Worm (Caenorhabditis elegans) whole organism, late embryonic: ENCODE results near the gene fbxc-29.

ENCODE experiments used
- K02D7.2 ChIP-seq: sonication (generic microtip); optimal IDR thresholded peaks from 2 replicates; lab custom pipeline; 2017; ENCODE audit warnings: mild to moderate bottlenecking, missing genetic modification characterization, missing compliant biosample characterization
- Y22D7AL.16 ChIP-seq: sonication (generic microtip); optimal IDR thresholded peaks from 2 replicates; lab custom pipeline; 2016; ENCODE audit warnings: missing genetic modification characterization, missing compliant biosample characterization
- ama-1 ChIP-seq: fragments of 150-350 bp; optimal IDR thresholded peaks from 2 replicates; lab custom pipeline; 2014
- ceh-18 ChIP-seq: sonication (generic microtip); optimal IDR thresholded peaks from 2 replicates; lab custom pipeline; 2016; ENCODE audit warnings: missing genetic modification characterization, missing compliant biosample characterization
- ceh-30 ChIP-seq: fragments of 150-350 bp; optimal IDR thresholded peaks from 2 replicates; lab custom pipeline; 2014; ENCODE audit warnings: missing biosample characterization, missing genetic modification characterization
- ceh-34 ChIP-seq: sonication (generic microtip); optimal IDR thresholded peaks from 2 replicates; lab custom pipeline; 2016; ENCODE audit warnings: mild to moderate bottlenecking, missing genetic modification characterization, missing compliant biosample characterization
- ceh-45 ChIP-seq: fragments of 200-800 bp; sonication (Bioruptor generic); IDR thresholded peaks from 2 replicates; pipeline ENCODE4 v1.3.6; 2022; ENCODE audit warnings: missing genetic modification reagents, missing genetic modification characterization, missing compliant biosample characterization
- ceh-9 ChIP-seq: sonication (generic microtip); optimal IDR thresholded peaks from 2 replicates; lab custom pipeline; 2016; ENCODE audit warnings: mild to moderate bottlenecking, missing genetic modification characterization, inconsistent platforms, missing compliant biosample characterization
- dve-1 ChIP-seq: sonication (generic microtip); optimal IDR thresholded peaks from 2 replicates; lab custom pipeline; 2017; ENCODE audit warnings: antibody characterized with exemption, mild to moderate bottlenecking, missing genetic modification characterization, missing compliant biosample characterization
- elt-2 ChIP-seq: sonication (generic microtip); optimal IDR thresholded peaks from 2 replicates; lab custom pipeline; 2016; ENCODE audit warnings: missing genetic modification reagents, missing genetic modification characterization, missing compliant biosample characterization
- elt-4 ChIP-seq: sonication (generic microtip); optimal IDR thresholded peaks from 2 replicates; lab custom pipeline; 2016; ENCODE audit warnings: missing genetic modification characterization, missing compliant biosample characterization
- fax-1 ChIP-seq: sonication (generic microtip); optimal IDR thresholded peaks from 2 replicates; lab custom pipeline; 2016; ENCODE audit warnings: missing genotype, missing genetic modification characterization, missing compliant biosample characterization
- fkh-10 ChIP-seq: fragments of 150-350 bp; optimal IDR thresholded peaks from 2 replicates; lab custom pipeline; 2014; ENCODE audit warnings: missing biosample characterization, missing genetic modification reagents, missing genetic modification characterization
- fkh-6 ChIP-seq: sonication (generic microtip); optimal IDR thresholded peaks from 2 replicates; lab custom pipeline; 2016; ENCODE audit warnings: missing genetic modification characterization, missing compliant biosample characterization
- gmeb-2 ChIP-seq: sonication (generic microtip); optimal IDR thresholded peaks from 2 replicates; lab custom pipeline; 2016; ENCODE audit warnings: missing genetic modification characterization, inconsistent platforms, missing compliant biosample characterization
- hlh-13 ChIP-seq: fragments of 200-800 bp; sonication (Bioruptor generic); optimal IDR thresholded peaks from 2 replicates; lab custom pipeline; 2018; ENCODE audit warnings: mild to moderate bottlenecking, missing genetic modification characterization, missing compliant biosample characterization
- hlh-15 ChIP-seq: sonication (generic microtip); optimal IDR thresholded peaks from 2 replicates; lab custom pipeline; 2016; ENCODE audit warnings: missing genetic modification characterization, missing compliant biosample characterization
- hlh-6 ChIP-seq: sonication (generic microtip); optimal IDR thresholded peaks from 2 replicates; lab custom pipeline; 2016; ENCODE audit warnings: missing genotype, missing genetic modification characterization, missing compliant biosample characterization
- hlh-8 ChIP-seq: sonication (generic microtip); optimal IDR thresholded peaks from 2 replicates; lab custom pipeline; 2016; ENCODE audit warnings: missing genotype, missing genetic modification characterization, missing compliant biosample characterization
- nfya-1 ChIP-seq: sonication (generic microtip); optimal IDR thresholded peaks from 2 replicates; lab custom pipeline; 2017; ENCODE audit warnings: missing genetic modification characterization, mild to moderate bottlenecking, missing compliant biosample characterization, antibody characterized with exemption, moderate library complexity
- odd-2 ChIP-seq: sonication (generic microtip); optimal IDR thresholded peaks from 2 replicates; lab custom pipeline; 2017; ENCODE audit warnings: antibody characterized with exemption, mild to moderate bottlenecking, missing genetic modification characterization, missing compliant biosample characterization
- pag-3 ChIP-seq: sonication (generic microtip); optimal IDR thresholded peaks from 2 replicates; lab custom pipeline; 2016; ENCODE audit warnings: missing compliant biosample characterization, missing genetic modification characterization, borderline replicate concordance
- pat-9 ChIP-seq: fragments of 200-800 bp; sonication (Bioruptor generic); optimal IDR thresholded peaks from 2 replicates; lab custom pipeline; 2018; ENCODE audit warnings: mild to moderate bottlenecking, missing genetic modification characterization, moderate library complexity, missing compliant biosample characterization
- pha-2 ChIP-seq: sonication (generic microtip); optimal IDR thresholded peaks from 2 replicates; lab custom pipeline; 2017; ENCODE audit warnings: mild to moderate bottlenecking, missing genetic modification characterization, missing compliant biosample characterization
- pha-4 ChIP-seq: fragments of 150-350 bp; optimal IDR thresholded peaks from 2 replicates; lab custom pipeline; 2018; ENCODE audit warnings: missing biosample characterization, missing genetic modification reagents, missing genetic modification characterization
- pqm-1 ChIP-seq: sonication (generic microtip); optimal IDR thresholded peaks from 2 replicates; lab custom pipeline; 2016; ENCODE audit warnings: missing genetic modification characterization, missing compliant biosample characterization
- ref-2 ChIP-seq: sonication (generic microtip); optimal IDR thresholded peaks from 2 replicates; lab custom pipeline; 2016; ENCODE audit warnings: missing genetic modification characterization, missing compliant biosample characterization
- rnt-1 ChIP-seq: sonication (generic microtip); optimal IDR thresholded peaks from 2 replicates; lab custom pipeline; 2016; ENCODE audit warnings: missing genetic modification characterization, missing compliant biosample characterization
- sdc-2 ChIP-seq: sonication (generic microtip); optimal IDR thresholded peaks from 2 replicates; lab custom pipeline; 2016; ENCODE audit warnings: missing genotype, missing genetic modification characterization, missing compliant biosample characterization
- sox-2 ChIP-seq: fragments of 200-800 bp; sonication (Bioruptor generic); IDR thresholded peaks from 2 replicates; pipeline ENCODE4 v1.3.6; 2022; ENCODE audit warnings: missing genetic modification reagents, missing genetic modification characterization, missing compliant biosample characterization
- tbx-7 ChIP-seq: sonication (generic microtip); optimal IDR thresholded peaks from 2 replicates; lab custom pipeline; 2016; ENCODE audit warnings: missing genotype, missing genetic modification characterization, missing compliant biosample characterization
- ttx-3 ChIP-seq: sonication (generic microtip); optimal IDR thresholded peaks from 2 replicates; lab custom pipeline; 2016; ENCODE audit warnings: missing genetic modification reagents, missing genetic modification characterization, missing compliant biosample characterization
- unc-42 ChIP-seq: sonication (generic microtip); optimal IDR thresholded peaks from 2 replicates; lab custom pipeline; 2016; ENCODE audit warnings: missing genotype, missing genetic modification characterization, missing compliant biosample characterization
- unc-86 ChIP-seq: sonication (generic microtip); optimal IDR thresholded peaks from 2 replicates; lab custom pipeline; 2016; ENCODE audit warnings: missing genetic modification characterization, missing compliant biosample characterization
- ztf-16 ChIP-seq: sonication (generic microtip); optimal IDR thresholded peaks from 2 replicates; lab custom pipeline; 2017; ENCODE audit warnings: missing genetic modification characterization, missing compliant biosample characterization

fbxc-29 gene

DNA sequence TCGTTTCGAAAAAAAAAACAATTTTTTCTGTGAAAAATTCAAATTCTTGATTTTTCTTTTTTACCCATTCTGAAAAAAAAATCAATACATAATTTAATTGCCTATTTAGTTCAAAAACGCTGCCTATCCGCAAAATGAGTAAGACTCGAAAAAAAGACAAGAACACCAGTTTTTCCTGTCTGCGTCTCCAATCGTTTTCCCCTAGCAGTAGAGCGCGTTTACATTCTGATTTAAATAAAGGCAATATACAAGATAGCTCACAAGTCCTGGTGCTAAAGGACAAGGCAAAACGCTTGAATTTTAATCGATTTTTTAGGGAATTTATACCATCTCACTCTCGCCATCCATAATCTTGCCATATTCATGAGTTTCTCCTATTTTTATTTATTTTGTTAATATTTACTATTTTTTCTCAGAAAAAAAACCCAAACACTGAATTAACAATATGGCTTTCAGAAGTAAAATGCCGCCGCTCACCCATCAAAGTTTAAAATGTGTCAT lies 2.6 kb upstream of the fbxc-29 start, which contains the start of gene fbxc-33:
fbxc-33 (plus strand) TSS at position 451 of the 501 bp plus-strand sequence.
- TF ChIP-seq nfya-1 (tag; lab: Kevin White, UChicago), result peak; percentile 9
- TF ChIP-seq sox-2, result no peak
- no peak for TF ChIP-seq hlh-15 (tag; lab: Kevin White, UChicago)
- TF ChIP-seq hlh-13 (GFP tag; lab: Kevin White, UChicago), result no peak
- TF ChIP-seq, all 69 proteins: peak for 1

DNA sequence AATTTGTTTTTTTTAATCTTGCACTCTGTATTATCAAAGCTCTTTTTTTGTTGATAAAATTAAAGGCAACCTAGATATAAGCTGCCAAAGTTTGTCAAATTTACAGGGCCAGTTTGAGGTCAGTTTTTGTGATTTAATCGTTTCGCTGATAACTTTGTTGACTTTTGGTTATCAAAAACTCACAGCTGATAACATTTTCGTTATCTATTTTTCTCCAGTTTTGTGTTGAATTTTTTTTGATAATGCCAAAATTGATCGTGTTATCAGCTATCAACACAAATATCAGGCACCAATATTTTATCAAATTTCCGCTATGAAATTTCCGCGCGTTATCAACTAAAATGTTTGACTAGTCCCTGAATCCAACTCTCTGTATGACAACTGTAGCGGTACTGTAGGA lies 674 bp upstream of the fbxc-29 start:
- no peak for TF ChIP-seq tbx-7 (tag; lab: Kevin White, UChicago)
- TF ChIP-seq dve-1 (tag; lab: Kevin White, UChicago), result peak; percentile 41
- TF ChIP-seq ztf-16 (tag; lab: Kevin White, UChicago), result no peak
- no peak for TF ChIP-seq sox-2
- TF ChIP-seq ceh-30 (tag; lab: Kevin White, UChicago), result no peak
- TF ChIP-seq rnt-1 (tag; lab: Kevin White, UChicago), result no peak
- peak; percentile 100 for TF ChIP-seq elt-2 (tag; lab: Kevin White, UChicago)
- TF ChIP-seq pqm-1, result peak; percentile 70
- TF ChIP-seq pha-2 (tag; lab: Kevin White, UChicago), result no peak
- no peak for TF ChIP-seq hlh-8 (tag; lab: Kevin White, UChicago)
- TF ChIP-seq pat-9 (tag; lab: Kevin White, UChicago), result no peak
- TF ChIP-seq, all 69 proteins: peak for 3

DNA sequence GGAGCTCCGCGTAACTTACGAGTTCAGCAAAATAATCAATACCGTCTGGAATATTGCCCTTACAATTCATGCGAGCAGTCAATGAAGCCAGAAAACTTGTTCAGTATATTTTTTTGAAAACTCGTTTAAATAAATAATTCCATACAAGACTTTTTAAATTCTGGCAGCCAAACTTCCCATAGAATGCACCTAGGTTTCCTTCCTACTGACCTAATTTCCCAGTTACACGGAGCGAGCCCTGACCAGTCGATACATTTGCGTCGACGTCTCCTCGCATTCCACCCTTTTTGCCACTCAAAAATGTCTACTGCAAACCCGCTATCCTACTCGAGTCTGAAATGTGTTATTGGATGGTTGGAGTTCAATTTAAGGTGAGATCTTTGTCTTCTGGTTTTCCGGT lies 1.4 kb downstream of the fbxc-29 start, which contains the start of gene fbxc-30:
fbxc-30 (plus strand) TSS at position 301 of the 400 bp plus-strand sequence.
- TF ChIP-seq sdc-2 (tag; lab: Kevin White, UChicago), result no peak

DNA sequence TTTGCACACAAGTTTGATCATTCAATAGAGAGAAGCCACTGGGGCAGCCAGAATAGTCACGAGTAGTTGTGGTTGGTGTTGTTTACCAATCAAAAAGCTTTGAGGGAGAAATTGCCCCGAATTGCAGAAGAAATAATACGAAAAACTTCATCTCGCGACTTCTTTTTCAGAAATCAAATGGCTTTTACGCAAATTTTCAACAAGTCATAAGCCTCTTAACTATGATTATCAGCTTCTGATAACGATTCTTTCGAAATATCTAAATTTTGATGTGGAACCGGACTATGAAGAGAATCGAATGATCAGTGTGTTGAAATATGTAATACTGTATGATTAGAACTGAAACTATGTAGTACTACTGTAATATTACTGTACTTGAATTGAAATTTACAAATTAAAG lies 4.4 kb downstream of the fbxc-29 start:
- TF ChIP-seq hlh-8 (tag; lab: Kevin White, UChicago) (no peak), ceh-45 (no peak), Y22D7AL.16 (tag; lab: Kevin White, UChicago) (no peak)

DNA sequence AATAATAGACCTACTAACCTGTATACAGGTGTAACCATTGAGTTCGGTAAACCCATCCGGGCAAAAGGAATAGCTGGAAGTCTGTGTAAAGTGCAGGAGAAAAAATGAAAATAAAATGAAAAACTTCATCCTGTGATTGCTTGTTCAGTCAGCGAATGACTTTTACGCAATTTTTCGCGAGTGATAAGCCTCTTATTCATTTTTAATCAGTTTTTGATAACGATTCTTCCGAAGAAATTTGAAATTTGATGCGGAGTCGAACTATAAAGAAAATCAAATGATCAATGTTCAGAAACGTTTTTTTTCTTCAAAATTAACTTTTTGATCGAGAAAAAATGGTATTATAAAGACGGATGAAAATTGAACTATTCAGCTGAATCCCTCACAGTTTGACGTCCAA lies 6.9 kb downstream of the fbxc-29 start:
- TF ChIP-seq ceh-18 (no peak), ref-2 (tag; lab: Kevin White, UChicago) (no peak), pag-3 (tag; lab: Kevin White, UChicago) (no peak), K02D7.2 (tag; lab: Kevin White, UChicago) (no peak), ama-1 (lab: Kevin White, UChicago) (no peak), pha-4 (tag; lab: Kevin White, UChicago) (no peak), fax-1 (tag; lab: Kevin White, UChicago) (no peak), elt-4 (tag; lab: Kevin White, UChicago) (no peak), unc-86 (tag; lab: Kevin White, UChicago) (no peak), fkh-6 (tag; lab: Kevin White, UChicago) (no peak), ceh-9 (no peak), fkh-10 (no peak), unc-42 (no peak), ceh-45 (no peak), hlh-15 (tag; lab: Kevin White, UChicago) (no peak), ceh-34 (tag; lab: Kevin White, UChicago) (no peak), odd-2 (no peak), hlh-6 (no peak), gmeb-2 (tag; lab: Kevin White, UChicago) (no peak), ttx-3 (tag; lab: Kevin White, UChicago) (no peak)
- TF ChIP-seq, all 69 proteins: peak for 0
